Fruit fly (Drosophila melanogaster): ENCODE measurements around the gene CG34417.

The CG34417 gene

dm6 chrX:6599233-6599632, 58.7 kb downstream of the CG34417 start:
- TF ChIP-seq Clk (GFP tag; optimal IDR thresholded peaks at IDR 0.05) (peak; percentile 59), CG14711 (tag; optimal IDR thresholded peaks at IDR 0.05) (peak; percentile 98), CG12768 (GFP tag; optimal IDR thresholded peaks at IDR 0.05) (peak; percentile 94), Crg-1 (GFP tag; optimal IDR thresholded peaks at IDR 0.05) (no peak), CG7045 (GFP tag; optimal IDR thresholded peaks at IDR 0.05) (peak; percentile 88), kay (GFP tag; ENCODE audit: borderline replicate concordance) (peak; percentile 69), CG5204 (GFP tag; optimal IDR thresholded peaks at IDR 0.05) (no peak), pad (GFP tag; optimal IDR thresholded peaks at IDR 0.05) (peak; percentile 87), ovo (GFP tag; optimal IDR thresholded peaks at IDR 0.05) (no peak), CG7101 (tag; optimal IDR thresholded peaks at IDR 0.05) (peak; percentile 72), cic (GFP tag; optimal IDR thresholded peaks at IDR 0.05) (peak; percentile 53), cnc (optimal IDR thresholded peaks at IDR 0.05) (no peak), Mnt (GFP tag; optimal IDR thresholded peaks at IDR 0.05) (no peak), bab1 (GFP tag; optimal IDR thresholded peaks at IDR 0.05) (peak; percentile 83), CG11617 (GFP tag; optimal IDR thresholded peaks at IDR 0.05) (peak; percentile 48), CG1620 (GFP tag; optimal IDR thresholded peaks at IDR 0.05) (peak; percentile 78), Hr96 (GFP tag; optimal IDR thresholded peaks at IDR 0.05) (peak; percentile 89), CG33017 (tag; optimal IDR thresholded peaks at IDR 0.05) (no peak), toe (GFP tag; optimal IDR thresholded peaks at IDR 0.05) (peak; percentile 78), tj (GFP tag; optimal IDR thresholded peaks at IDR 0.05) (no peak)

DNA sequence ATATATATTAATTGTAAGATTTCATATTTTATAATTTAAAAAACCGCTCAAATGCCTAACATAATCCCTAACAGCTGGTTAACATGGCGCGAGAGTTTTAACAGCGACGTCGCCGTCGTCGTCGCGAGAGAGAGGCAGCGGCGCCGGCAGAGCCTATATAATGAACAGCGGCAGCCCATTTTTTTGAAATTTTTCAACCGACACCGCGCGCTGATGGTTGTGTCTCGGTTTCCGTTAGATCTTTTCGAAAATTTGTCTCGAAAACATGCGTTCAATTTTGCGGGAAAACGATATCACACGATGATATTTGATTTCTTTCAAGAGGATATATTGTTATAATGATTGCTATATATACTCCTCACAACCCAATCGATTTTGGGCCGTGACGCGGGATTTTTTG, 59.3 kb downstream of the CG34417 start, which contains the start of gene pigs:
Gene pigs (plus strand): TSS at position 183 of the 400 bp plus-strand sequence.
- TF ChIP-seq bab1 (GFP tag; optimal IDR thresholded peaks at IDR 0.05) (peak; percentile 20), Mnt (GFP tag; optimal IDR thresholded peaks at IDR 0.05) (peak; percentile 40), CG12768 (GFP tag; optimal IDR thresholded peaks at IDR 0.05) (no peak)

DNA sequence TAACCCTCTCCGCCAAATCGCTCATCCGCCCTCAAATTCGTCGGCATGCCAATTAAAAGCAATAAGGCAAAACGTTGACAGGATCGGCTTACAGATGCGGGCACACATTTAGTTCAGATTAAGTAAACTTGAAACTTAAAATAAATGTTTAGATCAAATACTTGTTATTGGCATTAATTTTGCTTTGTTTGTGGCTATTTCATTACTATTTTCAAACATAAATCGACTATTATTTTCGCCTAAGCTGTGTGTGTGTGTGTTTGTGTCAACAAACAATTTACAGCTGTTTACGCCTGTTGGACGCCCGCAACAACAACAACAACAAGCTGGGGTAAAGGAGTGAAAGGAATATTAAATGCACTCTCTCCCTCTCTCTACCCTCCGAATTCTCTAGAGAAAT, 60.6 kb downstream of the CG34417 start:
- TF ChIP-seq CG7045 (GFP tag; optimal IDR thresholded peaks at IDR 0.05), result no peak
- no peak for TF ChIP-seq CG33017 (tag; optimal IDR thresholded peaks at IDR 0.05)
- no peak for TF ChIP-seq Hr96 (GFP tag; optimal IDR thresholded peaks at IDR 0.05)
- no peak for TF ChIP-seq Clk (GFP tag; optimal IDR thresholded peaks at IDR 0.05)
- no peak for TF ChIP-seq kay (GFP tag; ENCODE audit: borderline replicate concordance)
- no peak for TF ChIP-seq Crg-1 (GFP tag; optimal IDR thresholded peaks at IDR 0.05)
- no peak for TF ChIP-seq CG14711 (tag; optimal IDR thresholded peaks at IDR 0.05)
- TF ChIP-seq tj (GFP tag; optimal IDR thresholded peaks at IDR 0.05), result no peak
- TF ChIP-seq pad (GFP tag; optimal IDR thresholded peaks at IDR 0.05), result no peak
- no peak for TF ChIP-seq CG5204 (GFP tag; optimal IDR thresholded peaks at IDR 0.05)

dm6 chrX:6601641-6602276, 61.2 kb downstream of the CG34417 start:
- TF ChIP-seq CG7101 (tag; optimal IDR thresholded peaks at IDR 0.05) (peak; percentile 87), CG12768 (GFP tag; optimal IDR thresholded peaks at IDR 0.05) (peak; percentile 86), ovo (GFP tag; optimal IDR thresholded peaks at IDR 0.05) (peak; percentile 83), CG7045 (GFP tag; optimal IDR thresholded peaks at IDR 0.05) (peak; percentile 85), Mnt (GFP tag; optimal IDR thresholded peaks at IDR 0.05) (peak; percentile 69), CG5204 (GFP tag; optimal IDR thresholded peaks at IDR 0.05) (peak; percentile 80), Crg-1 (GFP tag; optimal IDR thresholded peaks at IDR 0.05) (peak; percentile 56), CG1620 (GFP tag; optimal IDR thresholded peaks at IDR 0.05) (peak; percentile 46), kay (GFP tag; ENCODE audit: borderline replicate concordance) (peak; percentile 88), cnc (optimal IDR thresholded peaks at IDR 0.05) (no peak), CG33017 (tag; optimal IDR thresholded peaks at IDR 0.05) (peak; percentile 81), toe (GFP tag; optimal IDR thresholded peaks at IDR 0.05) (peak; percentile 73), bab1 (GFP tag; optimal IDR thresholded peaks at IDR 0.05) (no peak), Clk (GFP tag; optimal IDR thresholded peaks at IDR 0.05) (peak; percentile 77), CG11617 (GFP tag; optimal IDR thresholded peaks at IDR 0.05) (peak; percentile 80), cic (GFP tag; optimal IDR thresholded peaks at IDR 0.05) (peak; percentile 44), pad (GFP tag; optimal IDR thresholded peaks at IDR 0.05) (peak; percentile 98), CG14711 (tag; optimal IDR thresholded peaks at IDR 0.05) (peak; percentile 80), tj (GFP tag; optimal IDR thresholded peaks at IDR 0.05) (peak; percentile 62), Hr96 (GFP tag; optimal IDR thresholded peaks at IDR 0.05) (peak; percentile 86)

DNA sequence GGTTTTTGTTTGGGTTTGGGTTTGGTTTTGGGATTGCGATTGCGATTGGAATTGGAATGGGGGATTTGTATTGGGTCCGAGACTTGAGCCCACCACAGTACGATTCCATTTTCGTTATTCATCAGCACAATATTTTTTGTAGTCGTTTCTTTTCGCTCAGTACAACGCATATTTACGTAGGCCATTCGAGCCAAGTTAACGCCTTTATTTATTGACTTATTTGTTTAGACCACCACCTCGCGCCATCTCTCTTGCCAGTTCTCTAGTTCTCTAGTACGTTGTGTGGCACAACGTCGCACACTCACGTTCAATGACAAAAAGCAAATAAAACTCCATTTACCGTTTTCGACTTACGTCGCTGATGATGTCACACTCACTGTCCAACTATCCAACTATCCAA, 64.1 kb downstream of the CG34417 start:
- TF ChIP-seq CG5204 (GFP tag; optimal IDR thresholded peaks at IDR 0.05) (no peak), toe (GFP tag; optimal IDR thresholded peaks at IDR 0.05) (no peak), cnc (optimal IDR thresholded peaks at IDR 0.05) (no peak), CG11617 (GFP tag; optimal IDR thresholded peaks at IDR 0.05) (no peak), kay (GFP tag; ENCODE audit: borderline replicate concordance) (no peak)

DNA sequence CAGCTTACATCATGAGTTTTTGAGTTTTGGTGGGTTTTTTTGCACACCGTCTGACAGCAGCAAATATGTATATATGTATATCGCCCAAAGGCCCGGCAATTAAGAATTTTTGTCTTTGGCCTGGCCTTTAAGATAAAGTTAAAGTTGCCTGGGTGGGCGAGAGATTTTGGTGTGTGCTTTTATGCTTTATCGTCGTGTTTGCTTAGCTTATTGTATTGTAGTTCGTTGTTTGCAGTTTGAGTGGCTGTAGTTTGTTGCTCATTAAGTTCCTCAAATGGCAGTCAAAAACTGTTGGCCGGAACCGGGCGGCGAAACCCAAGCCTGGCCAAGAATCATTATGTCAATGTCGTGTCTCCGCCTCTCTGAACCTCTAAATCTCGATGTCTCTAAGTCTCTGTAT, 71.3 kb downstream of the CG34417 start:
- TF ChIP-seq CG5204 (GFP tag; optimal IDR thresholded peaks at IDR 0.05) (no peak), Clk (GFP tag; optimal IDR thresholded peaks at IDR 0.05) (no peak), bab1 (GFP tag; optimal IDR thresholded peaks at IDR 0.05) (no peak), CG11617 (GFP tag; optimal IDR thresholded peaks at IDR 0.05) (no peak), ovo (GFP tag; optimal IDR thresholded peaks at IDR 0.05) (no peak), CG1620 (GFP tag; optimal IDR thresholded peaks at IDR 0.05) (no peak), CG12768 (GFP tag; optimal IDR thresholded peaks at IDR 0.05) (no peak), Mnt (GFP tag; optimal IDR thresholded peaks at IDR 0.05) (no peak), kay (GFP tag; ENCODE audit: borderline replicate concordance) (no peak), CG33017 (tag; optimal IDR thresholded peaks at IDR 0.05) (no peak), CG14711 (tag; optimal IDR thresholded peaks at IDR 0.05) (no peak), cic (GFP tag; optimal IDR thresholded peaks at IDR 0.05) (no peak), cnc (optimal IDR thresholded peaks at IDR 0.05) (no peak), toe (GFP tag; optimal IDR thresholded peaks at IDR 0.05) (no peak), Crg-1 (GFP tag; optimal IDR thresholded peaks at IDR 0.05) (no peak), Hr96 (GFP tag; optimal IDR thresholded peaks at IDR 0.05) (no peak)

Data from whole organism, adult.